Fruit fly (Drosophila melanogaster): ENCODE data around the gene Dysb.

The Dysb gene

DNA sequence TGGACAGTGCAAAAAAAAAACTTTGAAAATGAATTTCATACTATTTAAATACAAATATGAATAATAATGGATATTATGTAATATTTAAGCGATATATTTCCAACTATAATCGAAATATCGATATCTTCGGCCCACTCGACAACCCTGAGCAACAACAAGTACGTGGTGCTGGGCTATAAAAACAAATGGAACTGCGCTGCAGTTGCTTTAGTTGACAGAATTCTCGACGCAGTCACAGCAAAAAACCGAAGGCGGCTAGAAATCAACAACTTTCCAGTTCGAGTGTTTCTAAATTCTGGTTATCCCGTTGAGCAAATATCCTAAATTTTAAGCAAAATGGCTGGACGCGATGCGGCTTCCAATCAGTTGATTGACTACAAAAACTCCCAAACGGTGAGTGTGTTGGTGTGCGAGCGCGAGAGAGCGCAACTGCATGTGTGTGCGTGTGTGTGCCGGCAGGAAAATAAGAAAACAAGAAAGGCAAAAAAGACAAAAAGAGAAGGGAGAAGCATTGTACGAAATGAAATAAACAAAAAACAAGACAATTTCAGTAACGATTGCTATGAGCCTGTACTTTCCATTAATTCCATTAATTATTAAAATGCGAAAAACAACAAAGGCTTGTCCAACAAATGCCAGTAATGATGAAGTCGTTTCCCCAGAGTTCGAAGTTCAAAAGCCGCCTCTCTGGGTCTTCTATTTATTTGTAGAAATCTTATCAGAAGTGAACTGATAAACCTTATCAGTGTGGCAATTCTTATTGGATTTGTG lies 44.9 kb upstream of the Dysb start, which contains the start of gene Cat (continued):
- peak; percentile 16 for TF ChIP-seq Dp (GFP tag; optimal IDR thresholded peaks at IDR 0.05)
- peak; percentile 40 for TF ChIP-seq CG15601 (tag; optimal IDR thresholded peaks at IDR 0.05)
- peak; percentile 45 for TF ChIP-seq stwl (tag; optimal IDR thresholded peaks at IDR 0.05)
- TF ChIP-seq az2 (GFP tag; optimal IDR thresholded peaks at IDR 0.05), result peak; percentile 26
- TF ChIP-seq CG9215 (GFP tag; IDR thresholded peaks at IDR 0.05), result no peak
- no peak for TF ChIP-seq aop (GFP tag; IDR thresholded peaks at IDR 0.05)
- TF ChIP-seq pzg (GFP tag; optimal IDR thresholded peaks at IDR 0.05), result peak; percentile 54
- no peak for TF ChIP-seq peb (GFP tag; IDR thresholded peaks at IDR 0.05)
- no peak for TF ChIP-seq CG9876 (GFP tag; optimal IDR thresholded peaks at IDR 0.05)
- no peak for TF ChIP-seq ham (GFP tag; IDR thresholded peaks at IDR 0.05)
- TF ChIP-seq CG17328 (GFP tag; IDR thresholded peaks at IDR 0.05), result no peak
- TF ChIP-seq Dip2 (GFP tag; IDR thresholded peaks at IDR 0.05), result no peak
- no peak for TF ChIP-seq p53 (GFP tag; optimal IDR thresholded peaks at IDR 0.05)
- peak; percentile 73 for TF ChIP-seq hb (GFP tag; IDR thresholded peaks at IDR 0.05; ENCODE audit: partially characterized antibody)
- no peak for TF ChIP-seq Lim3 (GFP tag; IDR thresholded peaks at IDR 0.05)
- TF ChIP-seq z (GFP tag; IDR thresholded peaks at IDR 0.05), result no peak
- TF ChIP-seq CG4328 (GFP tag; optimal IDR thresholded peaks at IDR 0.05), result peak; percentile 19
- TF ChIP-seq CG10543 (GFP tag; optimal IDR thresholded peaks at IDR 0.05), result peak; percentile 52
- TF ChIP-seq CG7372 (GFP tag; IDR thresholded peaks at IDR 0.05), result no peak
- TF ChIP-seq CG12155 (GFP tag; optimal IDR thresholded peaks at IDR 0.05), result no peak
- TF ChIP-seq wek (GFP tag; optimal IDR thresholded peaks at IDR 0.05), result no peak
- peak; percentile 10 for TF ChIP-seq gfzf (GFP tag; optimal IDR thresholded peaks at IDR 0.05)
- TF ChIP-seq CG32767 (GFP tag; IDR thresholded peaks at IDR 0.05), result no peak; the same call in 1 of the 2 replicates
- no peak for TF ChIP-seq wdn (GFP tag; IDR thresholded peaks at IDR 0.05)
- TF ChIP-seq CG11085 (GFP tag; IDR thresholded peaks at IDR 0.05), result no peak
- peak; percentile 77 for TF ChIP-seq inv (GFP tag; IDR thresholded peaks at IDR 0.05; ENCODE audit: partially characterized antibody)
- peak; percentile 33 for TF ChIP-seq Fer3 (tag; optimal IDR thresholded peaks at IDR 0.05)
- peak; percentile 77; the same call in 1 of the 3 replicates for TF ChIP-seq knrl (GFP tag; IDR thresholded peaks at IDR 0.05; ENCODE audit: partially characterized antibody)
- TF ChIP-seq CG15269 (tag; optimal IDR thresholded peaks at IDR 0.05), result peak; percentile 75
- no peak for TF ChIP-seq tgo (GFP tag; IDR thresholded peaks at IDR 0.05)
- TF ChIP-seq esg (GFP tag; conservative IDR thresholded peaks at IDR 0.05), result no peak
- 0 out of 3 replicates have a peak, but pooled peaks have one; percentile 72 for TF ChIP-seq vnd (GFP tag; IDR thresholded peaks at IDR 0.05; ENCODE audit: partially characterized antibody)
- TF ChIP-seq CG11247 (GFP tag; IDR thresholded peaks at IDR 0.05), result no peak
- peak; percentile 14 for TF ChIP-seq CG34376 (GFP tag; optimal IDR thresholded peaks at IDR 0.05)
- TF ChIP-seq Hr51 (GFP tag; optimal IDR thresholded peaks at IDR 0.05), result peak in 1 of 2 experiments; percentile 21
- TF ChIP-seq Taf1 (GFP tag; IDR thresholded peaks at IDR 0.05), result no peak
- TF ChIP-seq insv (GFP tag; optimal IDR thresholded peaks at IDR 0.05), result peak; percentile 90 to 97
- no peak for TF ChIP-seq D19A (tag; optimal IDR thresholded peaks at IDR 0.05)
- peak; percentile 33 for TF ChIP-seq Dad (GFP tag; optimal IDR thresholded peaks at IDR 0.05)
- TF ChIP-seq CG14710 (tag; optimal IDR thresholded peaks at IDR 0.05), result peak; percentile 53
- peak; percentile 41 for TF ChIP-seq Hmr (GFP tag; optimal IDR thresholded peaks at IDR 0.05)
- TF ChIP-seq CG12104 (GFP tag; optimal IDR thresholded peaks at IDR 0.05), result peak; percentile 22
- no peak for TF ChIP-seq CG4854 (GFP tag; optimal IDR thresholded peaks at IDR 0.05)
- no peak for TF ChIP-seq wor (GFP tag; IDR thresholded peaks at IDR 0.05)
- no peak for TF ChIP-seq CG17802 (tag; optimal IDR thresholded peaks at IDR 0.05)
- TF ChIP-seq B-H2 (GFP tag; optimal IDR thresholded peaks at IDR 0.05), result peak; percentile 41
- TF ChIP-seq lab (GFP tag; optimal IDR thresholded peaks at IDR 0.05), result peak; percentile 71
- no peak for TF ChIP-seq Bteb2 (GFP tag; optimal IDR thresholded peaks at IDR 0.05)
- peak; percentile 70 for TF ChIP-seq CG12391 (tag; optimal IDR thresholded peaks at IDR 0.05)
